Worm (Caenorhabditis elegans): ENCODE results near the gene nlp-80.

ce11 chrV:11040020-11040419 lies 25.4 kb downstream of the nlp-80 start, which contains the start of gene C45B11.9:
- TF ChIP-seq ztf-11 (tag; optimal IDR thresholded peaks at IDR 0.05): no peak
- no peak for TF ChIP-seq nhr-11 (tag; optimal IDR thresholded peaks at IDR 0.05)
- TF ChIP-seq nfya-1 (tag; optimal IDR thresholded peaks at IDR 0.05; ENCODE audit: insufficient read depth): no peak
- TF ChIP-seq pha-4 (tag; optimal IDR thresholded peaks at IDR 0.05): no peak
- TF ChIP-seq nhr-12 (tag; optimal IDR thresholded peaks at IDR 0.05): no peak
- TF ChIP-seq elt-1 (tag; optimal IDR thresholded peaks at IDR 0.05): no peak
- no peak for TF ChIP-seq skn-1 (tag; optimal IDR thresholded peaks at IDR 0.05)
- no peak for TF ChIP-seq nhr-77 (tag; optimal IDR thresholded peaks at IDR 0.05)
- no peak for TF ChIP-seq pqm-1 (tag; optimal IDR thresholded peaks at IDR 0.05)
- TF ChIP-seq unc-62 (GFP tag; optimal IDR thresholded peaks at IDR 0.05): no peak
- TF ChIP-seq ceh-16 (tag; optimal IDR thresholded peaks at IDR 0.05): no peak
- TF ChIP-seq nhr-43 (tag; optimal IDR thresholded peaks at IDR 0.05; ENCODE audit: poor library complexity, severe bottlenecking): no peak
- no peak for TF ChIP-seq ceh-9 (tag; optimal IDR thresholded peaks at IDR 0.05)

Data from whole organism, L3 larva.